Worm (Caenorhabditis elegans) whole organism, dauer: ENCODE measurements around the gene tbx-40.

Experiments used
- unc-62 ChIP-seq: sonication (generic microtip); optimal IDR thresholded peaks from 2 replicates; lab custom pipeline; 2017; ENCODE audit warnings: missing biosample characterization, missing genetic modification reagents, missing genetic modification characterization

Gene tbx-40

DNA sequence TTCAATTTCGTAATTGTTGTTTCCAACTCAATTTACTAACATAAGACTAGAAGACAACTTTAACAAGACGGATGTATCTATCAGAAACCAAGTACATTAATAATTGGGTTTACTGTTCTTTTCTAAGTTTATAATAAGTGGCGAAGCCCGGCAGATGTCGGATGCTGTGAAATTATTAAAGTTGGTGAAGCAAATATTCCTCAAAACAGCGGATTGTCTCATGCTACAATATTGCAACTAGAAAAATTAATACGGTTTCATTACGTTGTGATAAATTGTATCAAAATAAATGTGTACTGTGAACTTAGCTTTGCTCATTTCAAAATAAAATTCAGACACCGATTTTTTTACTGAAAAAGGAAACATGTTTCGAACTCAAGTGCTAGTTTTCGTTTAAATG, 44.4 kb downstream of the tbx-40 start:
- no peak for TF ChIP-seq unc-62

DNA sequence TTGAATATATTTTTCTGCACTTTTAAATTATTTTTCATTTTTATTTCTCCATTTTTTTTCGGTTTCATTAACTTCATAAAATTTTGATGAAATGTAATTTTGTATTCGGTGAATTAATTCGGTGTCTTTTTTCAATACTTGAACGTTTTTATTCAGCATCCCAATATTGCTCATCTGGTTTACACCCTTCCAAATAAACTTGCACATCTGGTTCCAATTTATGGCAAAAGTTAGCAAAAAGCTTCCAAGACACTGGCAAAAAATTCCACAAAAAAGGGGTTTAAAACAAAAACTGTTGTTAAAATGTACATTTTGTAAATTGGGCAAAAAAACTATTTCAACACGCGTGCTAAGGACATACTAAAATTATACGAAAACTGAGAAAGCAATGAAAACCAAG, 47.8 kb downstream of the tbx-40 start:
- no peak for TF ChIP-seq unc-62
